1 fruit fly cellular context compared by ENCODE assay signal in genomic region chr3R:9033619-9034401, dm6.
TF ChIP-seq lines count a peak whose summit lies in the region.

No protein-coding gene starts in this region.

TF ChIP-seq in whole organism, embryonic, 481 proteins besides CTCF, POLR2A, EP300 and RAD21 (continued from another document and continues in another):
- peak in 1 of 2 experiments; percentile 73 for TF ChIP-seq insv (GFP tag; optimal IDR thresholded peaks at IDR 0.05; lab: Kevin White, UChicago)
- 0 out of 2 replicates have a peak, but pooled peaks have one; percentile 13 for TF ChIP-seq sna (GFP tag; IDR thresholded peaks at IDR 0.05; lab: Robert Waterston, UW; ENCODE audit: partially characterized antibody)
- TF ChIP-seq CG17328 (GFP tag; IDR thresholded peaks at IDR 0.05; lab: Robert Waterston, UW), result peak; percentile 36
- TF ChIP-seq HHEX (GFP tag; optimal IDR thresholded peaks at IDR 0.05; lab: Kevin White, UChicago), result peak; percentile 77
- TF ChIP-seq CG11085 (GFP tag; IDR thresholded peaks at IDR 0.05; lab: Robert Waterston, UW), result no peak
- TF ChIP-seq gcm2 (GFP tag; optimal IDR thresholded peaks at IDR 0.05; lab: Kevin White, UChicago), result peak; percentile 16
- TF ChIP-seq maf-S (GFP tag; optimal IDR thresholded peaks at IDR 0.05; lab: Kevin White, UChicago), result peak; percentile 25
- peak; percentile 38 for TF ChIP-seq CG5245 (GFP tag; optimal IDR thresholded peaks at IDR 0.05; lab: Kevin White, UChicago)
- no peak for TF ChIP-seq ac (GFP tag; optimal IDR thresholded peaks at IDR 0.05; lab: Kevin White, UChicago)
- peak; percentile 67 for TF ChIP-seq CG14050 (GFP tag; IDR thresholded peaks at IDR 0.05; lab: Robert Waterston, UW)
- TF ChIP-seq Dad (GFP tag; optimal IDR thresholded peaks at IDR 0.05; lab: Kevin White, UChicago), result peak; percentile 47
- no peak for TF ChIP-seq CG9876 (GFP tag; optimal IDR thresholded peaks at IDR 0.05; lab: Kevin White, UChicago)
- peak; percentile 37; the same call in 1 of the 2 replicates for TF ChIP-seq vvl (GFP tag; IDR thresholded peaks at IDR 0.05; lab: Robert Waterston, UW)
- TF ChIP-seq kni (GFP tag; optimal IDR thresholded peaks at IDR 0.05; lab: Kevin White, UChicago), result peak; percentile 64
- TF ChIP-seq unc-4 (GFP tag; IDR thresholded peaks at IDR 0.05; lab: Robert Waterston, UW; ENCODE audit: partially characterized antibody), result no peak
- TF ChIP-seq CG31365 (tag; optimal IDR thresholded peaks at IDR 0.05; lab: Kevin White, UChicago), result peak; percentile 10
- TF ChIP-seq CG31441 (GFP tag; IDR thresholded peaks at IDR 0.05; lab: Robert Waterston, UW), result peak; percentile 90
- TF ChIP-seq Nf-YA (GFP tag; IDR thresholded peaks at IDR 0.05; lab: Robert Waterston, UW), result 0 out of 2 replicates have a peak, but pooled peaks have one; percentile 8
- peak; percentile 73 for TF ChIP-seq CG6254 (GFP tag; optimal IDR thresholded peaks at IDR 0.05; lab: Kevin White, UChicago)
- no peak for TF ChIP-seq pum (GFP tag; optimal IDR thresholded peaks at IDR 0.05; lab: Kevin White, UChicago)
- no peak for TF ChIP-seq CG10959 (GFP tag; IDR thresholded peaks at IDR 0.05; lab: Robert Waterston, UW)
- TF ChIP-seq CG10147 (GFP tag; optimal IDR thresholded peaks at IDR 0.05; lab: Kevin White, UChicago), result peak; percentile 92
- TF ChIP-seq MBD-R2 (GFP tag; IDR thresholded peaks at IDR 0.05; lab: Robert Waterston, UW), result peak; percentile 22; the same call in 1 of the 2 replicates
- TF ChIP-seq CG11093 (GFP tag; IDR thresholded peaks at IDR 0.05; lab: Robert Waterston, UW), result no peak
- TF ChIP-seq tx (GFP tag; optimal IDR thresholded peaks at IDR 0.05; lab: Kevin White, UChicago), result no peak
- TF ChIP-seq CG3281 (GFP tag; optimal IDR thresholded peaks at IDR 0.05; lab: Kevin White, UChicago), result peak; percentile 91
- TF ChIP-seq ind (GFP tag; optimal IDR thresholded peaks at IDR 0.05; lab: Kevin White, UChicago), result peak; percentile 57
- peak; percentile 93 for TF ChIP-seq Sox100B (GFP tag; optimal IDR thresholded peaks at IDR 0.05; lab: Kevin White, UChicago)
- TF ChIP-seq Eip74EF (GFP tag; optimal IDR thresholded peaks at IDR 0.05; lab: Kevin White, UChicago), result peak in 1 of 2 experiments; percentile 87
- TF ChIP-seq tll (GFP tag; optimal IDR thresholded peaks at IDR 0.05; lab: Kevin White, UChicago), result no peak
- peak in 1 of 3 experiments; percentile 83 for TF ChIP-seq Stat92E (GFP tag; optimal IDR thresholded peaks at IDR 0.05; lab: Kevin White, UChicago)
- TF ChIP-seq CG11504 (tag; optimal IDR thresholded peaks at IDR 0.05; lab: Kevin White, UChicago), result peak; percentile 88
- TF ChIP-seq CG7987 (GFP tag; optimal IDR thresholded peaks at IDR 0.05; lab: Kevin White, UChicago), result no peak
- peak; percentile 61 for TF ChIP-seq tio (GFP tag; optimal IDR thresholded peaks at IDR 0.05; lab: Kevin White, UChicago)
- peak; percentile 76 for TF ChIP-seq org-1 (GFP tag; optimal IDR thresholded peaks at IDR 0.05; lab: Kevin White, UChicago)
- TF ChIP-seq CG17361 (GFP tag; IDR thresholded peaks at IDR 0.05; lab: Robert Waterston, UW), result peak; percentile 94
- peak; percentile 46 for TF ChIP-seq Atf-2 (GFP tag; optimal IDR thresholded peaks at IDR 0.05; lab: Kevin White, UChicago)
- TF ChIP-seq ATbp (GFP tag; optimal IDR thresholded peaks at IDR 0.05; lab: Kevin White, UChicago), result peak; percentile 59
- 0 out of 2 replicates have a peak, but pooled peaks have one; percentile 37 for TF ChIP-seq CG14441 (GFP tag; IDR thresholded peaks at IDR 0.05; lab: Robert Waterston, UW)
- peak; percentile 48; the same call in 2 of the 3 replicates for TF ChIP-seq croc (GFP tag; conservative IDR thresholded peaks at IDR 0.05; lab: Robert Waterston, UW)
- TF ChIP-seq Hr39 (optimal IDR thresholded peaks at IDR 0.05; lab: Kevin White, UChicago), result no peak
- peak; percentile 82 for TF ChIP-seq Deaf1 (tag; optimal IDR thresholded peaks at IDR 0.05; lab: Kevin White, UChicago)
- TF ChIP-seq CG6765 (GFP tag; optimal IDR thresholded peaks at IDR 0.05; lab: Kevin White, UChicago), result peak; percentile 81
- TF ChIP-seq CG17186 (GFP tag; optimal IDR thresholded peaks at IDR 0.05; lab: Kevin White, UChicago), result peak; percentile 14
- TF ChIP-seq abd-A (tag; optimal IDR thresholded peaks at IDR 0.05; lab: Kevin White, UChicago), result peak; percentile 58
- peak; percentile 67 for TF ChIP-seq esg (GFP tag; conservative IDR thresholded peaks at IDR 0.05; lab: Robert Waterston, UW)
- TF ChIP-seq H15 (GFP tag; IDR thresholded peaks at IDR 0.05; lab: Robert Waterston, UW), result no peak
- TF ChIP-seq CG12236 (GFP tag; optimal IDR thresholded peaks at IDR 0.05; lab: Kevin White, UChicago), result no peak
- no peak for TF ChIP-seq eyg (GFP tag; optimal IDR thresholded peaks at IDR 0.05; lab: Kevin White, UChicago)
- peak; percentile 45 for TF ChIP-seq Side (GFP tag; optimal IDR thresholded peaks at IDR 0.05; lab: Kevin White, UChicago)
- TF ChIP-seq lmd (GFP tag; IDR thresholded peaks at IDR 0.05; lab: Robert Waterston, UW), result peak; percentile 68
- TF ChIP-seq HLH3B (GFP tag; IDR thresholded peaks at IDR 0.05; lab: Robert Waterston, UW), result peak; percentile 43; the same call in 1 of the 2 replicates
- no peak for TF ChIP-seq hbn (GFP tag; IDR thresholded peaks at IDR 0.05; lab: Robert Waterston, UW; ENCODE audit: partially characterized antibody)
- peak; percentile 80 for TF ChIP-seq unpg (GFP tag; optimal IDR thresholded peaks at IDR 0.05; lab: Kevin White, UChicago)
- peak; percentile 81 for TF ChIP-seq CG15479 (GFP tag; optimal IDR thresholded peaks at IDR 0.05; lab: Kevin White, UChicago)
- TF ChIP-seq klu (GFP tag; IDR thresholded peaks at IDR 0.05; lab: Robert Waterston, UW), result peak; percentile 48; the same call in 1 of the 2 replicates
- TF ChIP-seq Pdp1 (GFP tag; optimal IDR thresholded peaks at IDR 0.05; lab: Kevin White, UChicago), result peak; percentile 19 to 43
- peak; percentile 83 for TF ChIP-seq caup (GFP tag; optimal IDR thresholded peaks at IDR 0.05; lab: Kevin White, UChicago; ENCODE audit: severe bottlenecking)
- peak; percentile 16; the same call in 1 of the 2 replicates for TF ChIP-seq CG10366 (GFP tag; IDR thresholded peaks at IDR 0.05; lab: Robert Waterston, UW)
- peak; percentile 64 for TF ChIP-seq HmgZ (tag; optimal IDR thresholded peaks at IDR 0.05; lab: Kevin White, UChicago)
- 0 out of 2 replicates have a peak, but pooled peaks have one; percentile 47 for TF ChIP-seq CG7372 (GFP tag; IDR thresholded peaks at IDR 0.05; lab: Robert Waterston, UW)
- peak; percentile 61 for TF ChIP-seq CG6813 (GFP tag; optimal IDR thresholded peaks at IDR 0.05; lab: Kevin White, UChicago)
- TF ChIP-seq Usf (GFP tag; optimal IDR thresholded peaks at IDR 0.05; lab: Kevin White, UChicago), result peak; percentile 62
- TF ChIP-seq dmrt11E (tag; optimal IDR thresholded peaks at IDR 0.05; lab: Kevin White, UChicago), result peak; percentile 85
- peak; percentile 88 for TF ChIP-seq tgo (GFP tag; IDR thresholded peaks at IDR 0.05; lab: Robert Waterston, UW)
- TF ChIP-seq sug (tag; optimal IDR thresholded peaks at IDR 0.05; lab: Kevin White, UChicago), result peak; percentile 89
- peak; percentile 32 for TF ChIP-seq CG3163 (GFP tag; optimal IDR thresholded peaks at IDR 0.05; lab: Kevin White, UChicago)
- peak; percentile 76 for TF ChIP-seq Xrp1 (GFP tag; IDR thresholded peaks at IDR 0.05; lab: Robert Waterston, UW)
- peak; percentile 55 for TF ChIP-seq corto (GFP tag; optimal IDR thresholded peaks at IDR 0.05; lab: Kevin White, UChicago)
- no peak; the same call in 1 of the 2 replicates for TF ChIP-seq CG4404 (GFP tag; IDR thresholded peaks at IDR 0.05; lab: Robert Waterston, UW)
- peak; percentile 16 for TF ChIP-seq ftz-f1 (GFP tag; optimal IDR thresholded peaks at IDR 0.05; lab: Kevin White, UChicago)
- no peak for TF ChIP-seq gro (GFP tag; optimal IDR thresholded peaks at IDR 0.05; lab: Kevin White, UChicago)
- TF ChIP-seq CG17912 (GFP tag; optimal IDR thresholded peaks at IDR 0.05; lab: Kevin White, UChicago), result peak; percentile 54
- TF ChIP-seq CG13296 (GFP tag; optimal IDR thresholded peaks at IDR 0.05; lab: Kevin White, UChicago), result peak; percentile 88
- 0 out of 2 replicates have a peak, but pooled peaks have one; percentile 37 for TF ChIP-seq E2f2 (GFP tag; IDR thresholded peaks at IDR 0.05; lab: Robert Waterston, UW)
- TF ChIP-seq seq (GFP tag; IDR thresholded peaks at IDR 0.05; lab: Robert Waterston, UW), result peak; percentile 63
- peak; percentile 90 for TF ChIP-seq grau (tag; optimal IDR thresholded peaks at IDR 0.05; lab: Kevin White, UChicago)
- TF ChIP-seq en (GFP tag; optimal IDR thresholded peaks at IDR 0.05; lab: Kevin White, UChicago), result peak; percentile 4
- TF ChIP-seq CG13775 (GFP tag; optimal IDR thresholded peaks at IDR 0.05; lab: Kevin White, UChicago), result peak; percentile 80
- peak; percentile 67 for TF ChIP-seq CG15514 (GFP tag; optimal IDR thresholded peaks at IDR 0.05; lab: Kevin White, UChicago)
- TF ChIP-seq CG10321 (GFP tag; IDR thresholded peaks at IDR 0.05; lab: Robert Waterston, UW), result no peak
- TF ChIP-seq CG8359 (GFP tag; optimal IDR thresholded peaks at IDR 0.05; lab: Kevin White, UChicago; ENCODE audit: borderline replicate concordance), result peak; percentile 59
- peak; percentile 80 for TF ChIP-seq gsb-n (tag; optimal IDR thresholded peaks at IDR 0.05; lab: Kevin White, UChicago)
- TF ChIP-seq Sry-δ (GFP tag; optimal IDR thresholded peaks at IDR 0.05; lab: Kevin White, UChicago), result no peak
- peak; percentile 47 to 78 for TF ChIP-seq crp (GFP tag; optimal IDR thresholded peaks at IDR 0.05; lab: Kevin White, UChicago)
- peak; percentile 77 for TF ChIP-seq twi (tag; optimal IDR thresholded peaks at IDR 0.05; lab: Kevin White, UChicago)
- peak; percentile 92 for TF ChIP-seq gem (tag; optimal IDR thresholded peaks at IDR 0.05; lab: Kevin White, UChicago)
- TF ChIP-seq lov (optimal IDR thresholded peaks at IDR 0.05; lab: Kevin White, UChicago), result no peak
- no peak for TF ChIP-seq lov (GFP tag; IDR thresholded peaks at IDR 0.05; lab: Robert Waterston, UW)
- peak; percentile 84 for TF ChIP-seq chm (GFP tag; IDR thresholded peaks at IDR 0.05; lab: Robert Waterston, UW)
- TF ChIP-seq Adf1 (GFP tag; IDR thresholded peaks at IDR 0.05; lab: Robert Waterston, UW), result peak; percentile 76
- TF ChIP-seq CG13123 (GFP tag; optimal IDR thresholded peaks at IDR 0.05; lab: Kevin White, UChicago), result peak; percentile 60
- peak; percentile 81 for TF ChIP-seq ash1 (GFP tag; optimal IDR thresholded peaks at IDR 0.05; lab: Kevin White, UChicago)
- peak; percentile 13 for TF ChIP-seq CG33213 (GFP tag; optimal IDR thresholded peaks at IDR 0.05; lab: Kevin White, UChicago)
- peak; percentile 79 for TF ChIP-seq Nf-YB (GFP tag; optimal IDR thresholded peaks at IDR 0.05; lab: Kevin White, UChicago)
- TF ChIP-seq CG12104 (GFP tag; optimal IDR thresholded peaks at IDR 0.05; lab: Kevin White, UChicago), result peak; percentile 86
- TF ChIP-seq tup (GFP tag; optimal IDR thresholded peaks at IDR 0.05; lab: Kevin White, UChicago), result no peak
- peak; percentile 88 for TF ChIP-seq CG1233 (GFP tag; optimal IDR thresholded peaks at IDR 0.05; lab: Kevin White, UChicago)
- no peak; the same call in 1 of the 2 replicates for TF ChIP-seq danr (GFP tag; IDR thresholded peaks at IDR 0.05; lab: Robert Waterston, UW)
- TF ChIP-seq CG9932 (GFP tag; IDR thresholded peaks at IDR 0.05; lab: Robert Waterston, UW), result peak; percentile 57; the same call in 1 of the 2 replicates
- TF ChIP-seq nerfin-2 (GFP tag; IDR thresholded peaks at IDR 0.05; lab: Robert Waterston, UW; ENCODE audit: partially characterized antibody), result no peak
- TF ChIP-seq kah (GFP tag; optimal IDR thresholded peaks at IDR 0.05; lab: Kevin White, UChicago), result peak; percentile 72
- TF ChIP-seq D19A (tag; optimal IDR thresholded peaks at IDR 0.05; lab: Kevin White, UChicago), result peak; percentile 87
- TF ChIP-seq sens (GFP tag; lab: Kevin White, UChicago), result peak; percentile 96
- peak; percentile 92 for TF ChIP-seq CG17829 (tag; optimal IDR thresholded peaks at IDR 0.05; lab: Kevin White, UChicago)
- no peak for TF ChIP-seq sima (GFP tag; optimal IDR thresholded peaks at IDR 0.05; lab: Kevin White, UChicago)
- peak; percentile 64 for TF ChIP-seq Hsf (GFP tag; optimal IDR thresholded peaks at IDR 0.05; lab: Kevin White, UChicago)
- TF ChIP-seq CG18262 (tag; optimal IDR thresholded peaks at IDR 0.05; lab: Kevin White, UChicago), result peak; percentile 94
- no peak for TF ChIP-seq hth (optimal IDR thresholded peaks at IDR 0.05; lab: Kevin White, UChicago)
- TF ChIP-seq CG6791 (GFP tag; IDR thresholded peaks at IDR 0.05; lab: Robert Waterston, UW; ENCODE audit: partially characterized antibody), result no peak
- TF ChIP-seq NK7.1 (GFP tag; optimal IDR thresholded peaks at IDR 0.05; lab: Kevin White, UChicago), result no peak
- peak; percentile 92 for TF ChIP-seq Meics (GFP tag; optimal IDR thresholded peaks at IDR 0.05; lab: Kevin White, UChicago)
- 0 out of 2 replicates have a peak, but pooled peaks have one; percentile 14 for TF ChIP-seq ttk (GFP tag; IDR thresholded peaks at IDR 0.05; lab: Robert Waterston, UW)
- peak; percentile 86 for TF ChIP-seq CG10267 (tag; optimal IDR thresholded peaks at IDR 0.05; lab: Kevin White, UChicago)
- peak in 1 of 2 experiments; percentile 93 for TF ChIP-seq eve (GFP tag; optimal IDR thresholded peaks at IDR 0.05; lab: Kevin White, UChicago)
- TF ChIP-seq prd (optimal IDR thresholded peaks at IDR 0.05; lab: Kevin White, UChicago), result no peak
- no peak; the same call in 1 of the 3 replicates for TF ChIP-seq prd (GFP tag; IDR thresholded peaks at IDR 0.05; lab: Robert Waterston, UW)
- TF ChIP-seq CG13894 (tag; optimal IDR thresholded peaks at IDR 0.05; lab: Kevin White, UChicago), result peak; percentile 72
- peak; percentile 55 for TF ChIP-seq psq (GFP tag; optimal IDR thresholded peaks at IDR 0.05; lab: Kevin White, UChicago)
- TF ChIP-seq Antp (GFP tag; optimal IDR thresholded peaks at IDR 0.05; lab: Kevin White, UChicago), result no peak
- TF ChIP-seq CkIIα-i1 (GFP tag; IDR thresholded peaks at IDR 0.05; lab: Robert Waterston, UW), result no peak
- TF ChIP-seq cg (GFP tag; optimal IDR thresholded peaks at IDR 0.05; lab: Kevin White, UChicago), result no peak
- TF ChIP-seq chif (GFP tag; optimal IDR thresholded peaks at IDR 0.05; lab: Kevin White, UChicago), result peak; percentile 32 to 57
- peak; percentile 70; the same call in 1 of the 2 replicates for TF ChIP-seq CG32767 (GFP tag; IDR thresholded peaks at IDR 0.05; lab: Robert Waterston, UW)
- TF ChIP-seq schlank (tag; optimal IDR thresholded peaks at IDR 0.05; lab: Kevin White, UChicago), result peak; percentile 15
- TF ChIP-seq otp (GFP tag; IDR thresholded peaks at IDR 0.05; lab: Robert Waterston, UW), result peak; percentile 63; the same call in 1 of the 3 replicates
- TF ChIP-seq CG9797 (GFP tag; optimal IDR thresholded peaks at IDR 0.05; lab: Kevin White, UChicago), result no peak
- no peak for TF ChIP-seq ssp (GFP tag; IDR thresholded peaks at IDR 0.05; lab: Robert Waterston, UW)
